Worm (Caenorhabditis elegans) whole organism, early embryonic: ENCODE results near the gene F16B12.7.

ENCODE experiments used
- B0310.2 ChIP-seq: sonication (generic microtip); optimal IDR thresholded peaks from 2 replicates; lab custom pipeline; 2016; ENCODE audit warnings: mild to moderate bottlenecking, missing genetic modification characterization, missing compliant biosample characterization
- F13C5.2 ChIP-seq: sonication (generic microtip); optimal IDR thresholded peaks from 2 replicates; lab custom pipeline; 2017; ENCODE audit warnings: mild to moderate bottlenecking, missing genetic modification characterization, inconsistent platforms, missing compliant biosample characterization
- aly-1 ChIP-seq: sonication (generic microtip); optimal IDR thresholded peaks from 2 replicates; lab custom pipeline; 2016; ENCODE audit warnings: missing genetic modification characterization, missing compliant biosample characterization
- ama-1 ChIP-seq: fragments of 150-350 bp; optimal IDR thresholded peaks from 2 replicates; lab custom pipeline; 2014
- ceh-13 ChIP-seq: fragments of 200-800 bp; sonication (Bioruptor generic); optimal IDR thresholded peaks from 2 replicates; lab custom pipeline; 2018; ENCODE audit warnings: mild to moderate bottlenecking, missing genetic modification characterization, missing compliant biosample characterization
- ceh-36 ChIP-seq: sonication (generic microtip); optimal IDR thresholded peaks from 2 replicates; lab custom pipeline; 2016; ENCODE audit warnings: missing genetic modification characterization, inconsistent platforms, missing compliant biosample characterization
- ets-7 ChIP-seq: sonication (generic microtip); optimal IDR thresholded peaks from 2 replicates; lab custom pipeline; 2016; ENCODE audit warnings: missing genotype, missing genetic modification characterization, missing compliant biosample characterization
- flt-1 ChIP-seq: fragments of 200-800 bp; sonication (Bioruptor generic); IDR thresholded peaks from 2 replicates; pipeline ENCODE4 v1.3.6; 2022; ENCODE audit warnings: missing genetic modification characterization, missing compliant biosample characterization
- hmbx-1 ChIP-seq: sonication (generic microtip); optimal IDR thresholded peaks from 2 replicates; lab custom pipeline; 2016; ENCODE audit warnings: mild to moderate bottlenecking, missing genetic modification characterization, missing compliant biosample characterization
- hmg-4 ChIP-seq: fragments of 200-800 bp; sonication (Bioruptor generic); optimal IDR thresholded peaks from 2 replicates; lab custom pipeline; 2018; ENCODE audit warnings: mild to moderate bottlenecking, missing genetic modification characterization, missing compliant biosample characterization
- hnd-1 ChIP-seq: sonication (generic microtip); optimal IDR thresholded peaks from 2 replicates; lab custom pipeline; 2016; ENCODE audit warnings: missing genetic modification characterization, missing compliant biosample characterization
- pes-1 ChIP-seq: fragments of 200-800 bp; sonication (Bioruptor generic); IDR thresholded peaks from 2 replicates; pipeline ENCODE4 v1.3.6; 2022; ENCODE audit warnings: missing genetic modification reagents, missing genetic modification characterization, missing compliant biosample characterization
- scrt-1 ChIP-seq: fragments of 200-800 bp; sonication (Bioruptor generic); IDR thresholded peaks from 2 replicates; pipeline ENCODE4 v1.3.6; 2022; ENCODE audit warnings: missing genetic modification characterization, missing compliant biosample characterization
- sea-1 ChIP-seq: fragments of 200-800 bp; sonication (Bioruptor generic); conservative IDR thresholded peaks from 2 replicates; pipeline ENCODE4 v1.3.6; 2022; ENCODE audit warnings: missing genetic modification characterization, missing compliant biosample characterization
- tbx-11 ChIP-seq: fragments of 200-800 bp; sonication (Bioruptor generic); IDR thresholded peaks from 2 replicates; pipeline ENCODE4 v1.3.6; 2022; ENCODE audit warnings: missing genetic modification characterization, missing compliant biosample characterization
- tbx-37 ChIP-seq: fragments of 200-800 bp; sonication (Bioruptor generic); conservative IDR thresholded peaks from 2 replicates; pipeline ENCODE4 v1.3.6; 2022; ENCODE audit warnings: missing genetic modification reagents, missing genetic modification characterization, missing compliant biosample characterization
- tra-4 ChIP-seq: sonication (generic microtip); optimal IDR thresholded peaks from 2 replicates; lab custom pipeline; 2017; ENCODE audit warnings: missing genetic modification characterization, missing compliant biosample characterization

The F16B12.7 gene

DNA sequence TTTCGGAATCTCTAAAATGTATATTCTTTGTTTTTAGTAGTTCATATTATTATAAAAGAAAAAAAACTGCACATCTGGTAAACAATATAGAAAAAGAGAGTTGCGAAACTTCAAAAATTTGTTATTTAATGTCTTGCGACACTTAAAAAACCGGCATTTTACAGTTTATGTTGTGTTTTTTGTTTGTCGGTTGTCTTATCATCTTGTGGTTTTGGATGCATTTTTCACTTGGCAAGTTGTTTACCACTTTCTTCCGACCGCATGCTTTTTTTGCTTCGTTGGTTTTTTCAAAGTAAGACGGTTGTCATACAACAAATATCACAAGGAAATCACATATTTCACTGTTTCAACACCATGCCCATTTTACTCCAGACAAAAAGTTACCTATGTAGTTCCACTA lies 37.3 kb downstream of the F16B12.7 start:
- TF ChIP-seq hmg-4 (GFP tag; lab: Kevin White, UChicago) (no peak), B0310.2 (tag; lab: Kevin White, UChicago) (no peak), flt-1 (GFP tag; lab: Robert Waterston, UW) (no peak), sea-1 (GFP tag; lab: Robert Waterston, UW) (no peak)

DNA sequence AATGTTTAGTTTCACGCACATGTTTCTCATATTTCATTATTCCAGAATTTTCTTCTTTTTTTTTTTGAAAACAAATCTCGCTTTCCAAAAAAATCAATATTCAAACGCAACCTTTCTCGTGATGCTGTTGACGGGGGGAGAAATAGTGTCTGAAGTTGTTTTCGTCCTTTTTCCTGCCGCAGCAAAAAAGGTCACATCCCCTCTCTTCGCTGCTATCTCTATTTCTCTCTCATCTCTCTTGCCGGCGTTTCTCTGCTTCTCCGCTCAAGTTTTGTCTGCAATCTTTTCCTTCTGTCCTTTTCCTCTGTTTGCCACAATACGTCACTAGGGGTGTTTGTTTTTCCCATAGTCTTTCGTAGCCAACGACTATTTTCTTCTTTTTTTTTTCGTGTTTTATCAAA lies 38.4 kb downstream of the F16B12.7 start:
- no peak for TF ChIP-seq aly-1 (tag; lab: Kevin White, UChicago)
- no peak for TF ChIP-seq hnd-1 (tag; lab: Kevin White, UChicago)
- no peak for TF ChIP-seq ama-1 (lab: Kevin White, UChicago)
- TF ChIP-seq ceh-13 (GFP tag; lab: Kevin White, UChicago), result no peak
- TF ChIP-seq tra-4 (tag; lab: Kevin White, UChicago), result no peak
- no peak for TF ChIP-seq flt-1 (GFP tag; lab: Robert Waterston, UW)
- TF ChIP-seq pes-1 (GFP tag; lab: Robert Waterston, UW), result no peak
- no peak for TF ChIP-seq ets-7
- TF ChIP-seq scrt-1 (GFP tag; lab: Robert Waterston, UW), result no peak
- no peak for TF ChIP-seq F13C5.2 (tag; lab: Kevin White, UChicago)
- TF ChIP-seq sea-1 (GFP tag; lab: Robert Waterston, UW), result no peak
- no peak for TF ChIP-seq tbx-37 (GFP tag; lab: Robert Waterston, UW)
- TF ChIP-seq B0310.2 (tag; lab: Kevin White, UChicago), result no peak
- TF ChIP-seq hmg-4 (GFP tag; lab: Kevin White, UChicago), result no peak

DNA sequence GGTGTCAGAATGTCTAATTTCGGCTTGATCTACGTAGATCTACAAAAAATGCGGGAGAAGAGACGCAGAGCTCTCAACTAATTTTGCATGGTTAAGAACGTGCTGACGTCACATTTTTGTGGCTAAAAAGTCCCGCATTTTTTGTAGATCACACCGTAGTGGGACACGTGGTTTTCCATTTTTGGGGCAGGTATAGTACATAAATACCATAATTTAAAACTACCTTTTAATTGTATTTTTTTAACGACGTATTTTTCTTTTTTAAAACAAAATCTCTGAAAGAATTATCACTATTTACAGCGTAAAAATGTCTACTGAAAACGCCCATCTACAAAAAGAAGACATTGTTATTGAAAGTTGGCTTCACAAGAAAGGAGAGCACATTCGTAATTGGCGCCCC lies 39.1 kb downstream of the F16B12.7 start, which contains the start of gene akt-2:
TSS of gene akt-2 (plus strand) at position 301 of the 400 bp plus-strand sequence.
- TF ChIP-seq ets-7 (no peak), F13C5.2 (tag; lab: Kevin White, UChicago) (no peak), ceh-13 (GFP tag; lab: Kevin White, UChicago) (no peak), hmg-4 (GFP tag; lab: Kevin White, UChicago) (no peak), tbx-37 (GFP tag; lab: Robert Waterston, UW) (no peak), ceh-36 (tag; lab: Kevin White, UChicago) (no peak), tbx-11 (GFP tag; lab: Robert Waterston, UW) (no peak), ama-1 (lab: Kevin White, UChicago) (no peak), aly-1 (tag; lab: Kevin White, UChicago) (no peak), scrt-1 (GFP tag; lab: Robert Waterston, UW) (no peak), hmbx-1 (tag; lab: Kevin White, UChicago) (no peak), pes-1 (GFP tag; lab: Robert Waterston, UW) (no peak), sea-1 (GFP tag; lab: Robert Waterston, UW) (no peak), hnd-1 (tag; lab: Kevin White, UChicago) (no peak), B0310.2 (tag; lab: Kevin White, UChicago) (no peak), tra-4 (tag; lab: Kevin White, UChicago) (no peak), flt-1 (GFP tag; lab: Robert Waterston, UW) (no peak)

DNA sequence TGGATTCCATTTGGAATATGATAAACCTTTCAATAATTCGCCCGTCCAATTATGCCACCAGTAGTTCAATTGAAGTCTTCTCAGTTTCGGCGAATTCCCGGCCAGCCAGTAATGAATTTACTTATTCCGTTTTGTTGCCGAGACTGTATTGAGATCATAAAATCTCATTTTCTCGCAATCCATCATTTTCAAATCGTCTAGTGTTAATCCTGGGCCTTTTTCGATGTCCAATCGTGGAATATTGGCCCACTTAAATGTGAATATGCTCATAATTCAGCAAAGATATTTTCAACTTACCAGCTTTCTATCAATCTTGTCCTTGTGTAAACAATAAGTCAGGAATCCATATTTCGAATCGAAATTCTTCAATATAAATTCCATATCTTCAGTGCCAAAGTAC lies 44.3 kb downstream of the F16B12.7 start:
- TF ChIP-seq scrt-1 (GFP tag; lab: Robert Waterston, UW), result no peak
- no peak for TF ChIP-seq sea-1 (GFP tag; lab: Robert Waterston, UW)
- TF ChIP-seq ceh-13 (GFP tag; lab: Kevin White, UChicago), result no peak
- TF ChIP-seq tbx-11 (GFP tag; lab: Robert Waterston, UW), result no peak
- TF ChIP-seq pes-1 (GFP tag; lab: Robert Waterston, UW), result no peak
- no peak for TF ChIP-seq B0310.2 (tag; lab: Kevin White, UChicago)
- no peak for TF ChIP-seq ets-7
- TF ChIP-seq ama-1 (lab: Kevin White, UChicago), result no peak
- no peak for TF ChIP-seq hmg-4 (GFP tag; lab: Kevin White, UChicago)
- TF ChIP-seq flt-1 (GFP tag; lab: Robert Waterston, UW), result no peak

DNA sequence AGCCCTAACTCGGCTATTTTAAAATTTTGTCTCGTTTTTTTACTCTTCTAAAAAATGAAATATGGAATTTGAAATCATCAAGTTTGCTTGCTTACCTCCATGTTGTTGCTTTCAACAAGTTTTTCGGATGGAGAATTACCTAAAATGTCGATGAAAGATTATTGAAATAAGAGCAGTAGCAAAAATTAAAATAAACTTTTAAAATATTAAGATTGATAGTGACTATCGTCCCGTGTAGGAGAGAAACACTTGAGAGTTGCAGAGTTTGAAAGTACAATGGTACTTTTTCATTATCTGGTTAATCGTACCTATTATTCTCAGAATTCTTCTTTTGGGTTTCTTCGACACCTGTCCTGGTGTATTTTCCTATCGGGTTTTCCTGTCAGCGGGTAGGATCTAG lies 48.6 kb downstream of the F16B12.7 start, which contains the start of gene ceh-90:
TSS of gene ceh-90 (minus strand) at position 101 of the 400 bp plus-strand sequence.
- TF ChIP-seq F13C5.2 (tag; lab: Kevin White, UChicago), result no peak
